Worm (Caenorhabditis elegans) whole organism, midembryonic: ENCODE data around the gene col-173.

Source experiments
- T22C8.4 ChIP-seq: fragments of 200-800 bp; sonication (Bioruptor generic); IDR thresholded peaks from 2 replicates; pipeline ENCODE4 v1.3.6; 2022; ENCODE audit warnings: missing genetic modification characterization, missing compliant biosample characterization
- cog-1 ChIP-seq: sonication (generic microtip); optimal IDR thresholded peaks from 2 replicates; lab custom pipeline; 2016; ENCODE audit warnings: missing genetic modification characterization, missing compliant biosample characterization
- flt-1 ChIP-seq: fragments of 200-800 bp; sonication (Bioruptor generic); IDR thresholded peaks from 2 replicates; pipeline ENCODE4 v1.3.6; 2022; ENCODE audit warnings: missing genetic modification characterization, missing compliant biosample characterization
- med-1 ChIP-seq: sonication (generic microtip); optimal IDR thresholded peaks from 2 replicates; lab custom pipeline; 2017; ENCODE audit warnings: missing genetic modification characterization, mild to moderate bottlenecking, missing compliant biosample characterization, antibody characterized with exemption, missing genetic modification reagents; ENCODE audit not compliant: insufficient read depth
- ref-1 ChIP-seq: fragments of 200-800 bp; sonication (Bioruptor generic); conservative IDR thresholded peaks from 2 replicates; pipeline ENCODE4 v1.3.6; 2022; ENCODE audit warnings: missing genetic modification reagents, missing genetic modification characterization, missing compliant biosample characterization
- tab-1 ChIP-seq: fragments of 200-800 bp; sonication (Bioruptor generic); IDR thresholded peaks from 2 replicates; pipeline ENCODE4 v1.3.6; 2022; ENCODE audit warnings: missing genetic modification characterization, missing compliant biosample characterization

DNA sequence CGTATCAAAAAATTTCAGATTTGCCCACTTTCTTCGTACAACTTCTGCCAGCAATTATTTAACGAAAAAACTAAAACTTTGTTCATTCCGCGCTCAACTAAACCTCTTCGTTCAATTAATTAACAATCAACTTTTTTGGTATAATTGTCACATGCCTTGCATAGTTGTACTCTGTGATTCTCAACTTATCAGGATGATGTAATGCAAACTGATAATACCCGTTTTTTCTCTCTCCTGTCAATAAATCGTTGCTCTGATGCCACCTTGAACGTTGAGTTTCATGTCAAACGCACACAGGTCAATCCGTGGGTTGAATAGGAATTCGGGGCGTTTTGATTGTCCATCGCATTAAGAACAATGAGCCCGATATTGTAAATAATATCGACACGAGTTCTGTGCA is 28.2 kb upstream of the col-173 start:
- TF ChIP-seq flt-1 (GFP tag; lab: Robert Waterston, UW): no peak
- no peak for TF ChIP-seq tab-1 (GFP tag; lab: Robert Waterston, UW)
- no peak for TF ChIP-seq med-1 (GFP tag; lab: Kevin White, UChicago)
- no peak for TF ChIP-seq T22C8.4 (GFP tag; lab: Robert Waterston, UW)
- no peak for TF ChIP-seq cog-1 (tag; lab: Kevin White, UChicago)
- TF ChIP-seq ref-1 (GFP tag; lab: Robert Waterston, UW): no peak
